Worm (Caenorhabditis elegans): ENCODE measurements around the gene Y97E10AR.1.
A peak's percentile ranks its signal among the peaks of the same experiment; 100 is the strongest.

Y97E10AR.1 gene

ce11 chrV:8000929-8001513 lies at the start of gene Y97E10AR.1:
Gene Y97E10AR.1 (plus strand): TSS chrV:8001463.
- TF ChIP-seq tbx-7 (tag; optimal IDR thresholded peaks at IDR 0.05): no peak
- TF ChIP-seq ceh-18 (tag; optimal IDR thresholded peaks at IDR 0.05): peak; percentile 98
- TF ChIP-seq madf-2 (tag; optimal IDR thresholded peaks at IDR 0.05): peak; percentile 36
- TF ChIP-seq hlh-13 (GFP tag; optimal IDR thresholded peaks at IDR 0.05): no peak
- no peak for TF ChIP-seq K02D7.2 (tag; optimal IDR thresholded peaks at IDR 0.05)
- TF ChIP-seq che-1 (tag; optimal IDR thresholded peaks at IDR 0.05): no peak
- no peak for TF ChIP-seq gmeb-2 (tag; optimal IDR thresholded peaks at IDR 0.05)
- no peak for TF ChIP-seq fkh-10 (GFP tag; optimal IDR thresholded peaks at IDR 0.05)
- TF ChIP-seq zip-5 (tag; optimal IDR thresholded peaks at IDR 0.05): no peak
- peak; percentile 50 for TF ChIP-seq ceh-30 (tag; optimal IDR thresholded peaks at IDR 0.05)
- TF ChIP-seq pha-4 (tag; optimal IDR thresholded peaks at IDR 0.05): no peak
- peak; percentile 29 for TF ChIP-seq sdc-2 (tag; optimal IDR thresholded peaks at IDR 0.05)
- no peak for TF ChIP-seq mec-3 (tag; optimal IDR thresholded peaks at IDR 0.05; ENCODE audit: borderline replicate concordance)
- TF ChIP-seq ceh-45 (GFP tag; IDR thresholded peaks at IDR 0.05): no peak
- peak; percentile 34 for TF ChIP-seq ceh-2 (tag; optimal IDR thresholded peaks at IDR 0.05)
- TF ChIP-seq ceh-24 (tag; optimal IDR thresholded peaks at IDR 0.05): no peak
- TF ChIP-seq dve-1 (tag; optimal IDR thresholded peaks at IDR 0.05): peak; percentile 70
- peak; percentile 53 for TF ChIP-seq ref-2 (tag; optimal IDR thresholded peaks at IDR 0.05)
- no peak for TF ChIP-seq unc-3 (GFP tag; conservative IDR thresholded peaks at IDR 0.05)
- TF ChIP-seq unc-3 (tag; optimal IDR thresholded peaks at IDR 0.05): peak; percentile 47
- peak; percentile 68 for TF ChIP-seq F13H6.1 (tag; optimal IDR thresholded peaks at IDR 0.05)
- TF ChIP-seq ceh-14 (tag; optimal IDR thresholded peaks at IDR 0.05): peak; percentile 77
- TF ChIP-seq ama-1 (optimal IDR thresholded peaks at IDR 0.05): no peak
- TF ChIP-seq ceh-48 (tag; optimal IDR thresholded peaks at IDR 0.05): peak; percentile 39
- TF ChIP-seq ztf-16 (tag; optimal IDR thresholded peaks at IDR 0.05): no peak
- TF ChIP-seq elt-4 (tag; optimal IDR thresholded peaks at IDR 0.05): no peak
- peak; percentile 78 for TF ChIP-seq ceh-19 (GFP tag; optimal IDR thresholded peaks at IDR 0.05)
- no peak for TF ChIP-seq fax-1 (tag; optimal IDR thresholded peaks at IDR 0.05)
- TF ChIP-seq pag-3 (tag; optimal IDR thresholded peaks at IDR 0.05; ENCODE audit: borderline replicate concordance): peak; percentile 3
- TF ChIP-seq npax-4 (tag; optimal IDR thresholded peaks at IDR 0.05): no peak
- peak; percentile 12 for TF ChIP-seq pqm-1 (tag; optimal IDR thresholded peaks at IDR 0.05)
- TF ChIP-seq hlh-30 (tag; optimal IDR thresholded peaks at IDR 0.05; ENCODE audit: insufficient read depth): peak; percentile 92
- TF ChIP-seq C08G9.2 (tag; optimal IDR thresholded peaks at IDR 0.05): peak; percentile 18
- peak; percentile 61 for TF ChIP-seq ets-4 (tag; optimal IDR thresholded peaks at IDR 0.05)
- no peak for TF ChIP-seq hlh-6 (tag; optimal IDR thresholded peaks at IDR 0.05)
- no peak for TF ChIP-seq lin-11 (tag; optimal IDR thresholded peaks at IDR 0.05)
- TF ChIP-seq rnt-1 (tag; optimal IDR thresholded peaks at IDR 0.05): peak; percentile 58
- peak; percentile 74 for TF ChIP-seq tbx-2 (tag; optimal IDR thresholded peaks at IDR 0.05)
- TF ChIP-seq syd-9 (tag; optimal IDR thresholded peaks at IDR 0.05): peak; percentile 73
- no peak for TF ChIP-seq nhr-232 (tag; optimal IDR thresholded peaks at IDR 0.05)
- TF ChIP-seq ceh-6 (GFP tag; optimal IDR thresholded peaks at IDR 0.05): no peak
- peak; percentile 68 for TF ChIP-seq pros-1 (tag; optimal IDR thresholded peaks at IDR 0.05)
- no peak for TF ChIP-seq unc-86 (tag; optimal IDR thresholded peaks at IDR 0.05)
- TF ChIP-seq dmd-4 (tag; optimal IDR thresholded peaks at IDR 0.05; ENCODE audit: borderline replicate concordance): no peak
- TF ChIP-seq eyg-1 (tag; optimal IDR thresholded peaks at IDR 0.05): no peak
- no peak for TF ChIP-seq Y22D7AL.16 (tag; optimal IDR thresholded peaks at IDR 0.05)
- peak; percentile 86 for TF ChIP-seq nfya-1 (tag; optimal IDR thresholded peaks at IDR 0.05)
- TF ChIP-seq sox-2 (GFP tag; IDR thresholded peaks at IDR 0.05): no peak
- TF ChIP-seq C38D4.7 (GFP tag; optimal IDR thresholded peaks at IDR 0.05): peak; percentile 31
- peak; percentile 80 for TF ChIP-seq ceh-34 (tag; optimal IDR thresholded peaks at IDR 0.05)
- TF ChIP-seq pax-1 (tag; optimal IDR thresholded peaks at IDR 0.05): no peak
- no peak for TF ChIP-seq sox-4 (tag; optimal IDR thresholded peaks at IDR 0.05)
- no peak for TF ChIP-seq ceh-22 (tag; optimal IDR thresholded peaks at IDR 0.05)
